Worm (Caenorhabditis elegans) whole organism, young adult: ENCODE results near the gene F11C7.6.
A peak's percentile ranks its signal among the peaks of the same experiment; 100 is the strongest.

Source experiments
- B0336.3 ChIP-seq: fragments of 200-800 bp; sonication (Bioruptor generic); IDR thresholded peaks from 2 replicates; pipeline ENCODE4 v1.3.6; 2022; ENCODE audit warnings: missing genetic modification characterization, missing compliant biosample characterization
- C06A6.2 ChIP-seq: fragments of 200-800 bp; sonication (Bioruptor generic); conservative IDR thresholded peaks from 2 replicates; pipeline ENCODE4 v1.3.6; 2022; ENCODE audit warnings: missing genetic modification characterization, missing compliant biosample characterization
- F23B12.7 ChIP-seq: sonication (generic microtip); optimal IDR thresholded peaks from 2 replicates; lab custom pipeline; 2017; ENCODE audit warnings: missing genetic modification characterization, mild to moderate bottlenecking, missing compliant biosample characterization, antibody characterized with exemption, moderate library complexity; ENCODE audit not compliant: insufficient read depth
- F33H1.4 ChIP-seq: fragments of 200-800 bp; sonication (Bioruptor generic); IDR thresholded peaks from 2 replicates; pipeline ENCODE4 v1.3.6; 2022; ENCODE audit warnings: missing genetic modification reagents, missing genetic modification characterization, missing compliant biosample characterization
- F37B4.10 ChIP-seq: fragments of 200-800 bp; sonication (Bioruptor generic); IDR thresholded peaks from 2 replicates; pipeline ENCODE4 v1.3.6; 2022; ENCODE audit warnings: missing genetic modification characterization, missing compliant biosample characterization
- F57A8.1 ChIP-seq: fragments of 200-800 bp; sonication (Bioruptor generic); optimal IDR thresholded peaks from 2 replicates; lab custom pipeline; 2018; ENCODE audit warnings: mild to moderate bottlenecking, missing genetic modification characterization, moderate library complexity, missing compliant biosample characterization
- K11D2.4 ChIP-seq: fragments of 200-800 bp; sonication (Bioruptor generic); IDR thresholded peaks from 2 replicates; pipeline ENCODE4 v1.3.6; 2022; ENCODE audit warnings: missing genetic modification reagents, missing genetic modification characterization, missing compliant biosample characterization
- T26A5.8 ChIP-seq: sonication (generic microtip); optimal IDR thresholded peaks from 2 replicates; lab custom pipeline; 2016; ENCODE audit warnings: missing genetic modification characterization, missing compliant biosample characterization
- akir-1 ChIP-seq: fragments of 200-800 bp; sonication (Bioruptor generic); optimal IDR thresholded peaks from 2 replicates; lab custom pipeline; 2018; ENCODE audit warnings: mild to moderate bottlenecking, missing genetic modification characterization, moderate library complexity, missing compliant biosample characterization
- ceh-79 ChIP-seq: sonication (generic microtip); optimal IDR thresholded peaks from 2 replicates; lab custom pipeline; 2017; ENCODE audit warnings: mild to moderate bottlenecking, missing genetic modification characterization, missing compliant biosample characterization
- ceh-91 ChIP-seq: fragments of 200-800 bp; sonication (Bioruptor generic); IDR thresholded peaks from 2 replicates; pipeline ENCODE4 v1.3.6; 2022; ENCODE audit warnings: missing genetic modification reagents, missing genetic modification characterization, missing compliant biosample characterization
- gei-17 ChIP-seq: fragments of 200-800 bp; sonication (Bioruptor generic); optimal IDR thresholded peaks from 2 replicates; lab custom pipeline; 2018; ENCODE audit warnings: mild to moderate bottlenecking, missing genetic modification characterization, missing compliant biosample characterization
- him-1 ChIP-seq: sonication (generic microtip); optimal IDR thresholded peaks from 2 replicates; lab custom pipeline; 2016; ENCODE audit warnings: missing genotype, missing genetic modification reagents, missing genetic modification characterization, missing compliant biosample characterization
- hlh-26 ChIP-seq: fragments of 200-800 bp; sonication (Bioruptor generic); conservative IDR thresholded peaks from 2 replicates; pipeline ENCODE4 v1.3.6; 2022; ENCODE audit warnings: missing genetic modification reagents, missing genetic modification characterization, missing compliant biosample characterization
- hmg-1.2 ChIP-seq: fragments of 200-800 bp; sonication (Bioruptor generic); IDR thresholded peaks from 2 replicates; pipeline ENCODE4 v1.3.6; 2022; ENCODE audit warnings: missing genetic modification reagents, missing genetic modification characterization, missing compliant biosample characterization
- let-607 ChIP-seq, 2 experiments: fragments of 200-800 bp in 1 of 2; sonication (Bioruptor generic) in 1 of 2; sonication (generic microtip) in 1 of 2; optimal IDR thresholded peaks; 2 replicates each; lab custom pipeline; 2016 to 2018; ENCODE audit warnings: mild to moderate bottlenecking in 2 of 2, missing compliant biosample characterization in 2 of 2, missing genetic modification characterization in 2 of 2, moderate library complexity in 2 of 2, missing genotype in 1 of 2
- lin-26 ChIP-seq: fragments of 200-800 bp; sonication (Bioruptor generic); IDR thresholded peaks from 2 replicates; pipeline ENCODE4 v1.3.6; 2022; ENCODE audit warnings: missing genetic modification reagents, missing genetic modification characterization, missing compliant biosample characterization
- lin-35 ChIP-seq, 3 experiments: fragments of 150-350 bp in 2 of 3; sonication (generic microtip) in 1 of 3; optimal IDR thresholded peaks; 2 replicates each; lab custom pipeline; 2014 to 2018; ENCODE audit warnings: missing biosample characterization in 3 of 3, missing genetic modification characterization in 3 of 3, missing genetic modification reagents in 3 of 3
- lsl-1 ChIP-seq: fragments of 200-800 bp; sonication (Bioruptor generic); optimal IDR thresholded peaks from 2 replicates; lab custom pipeline; 2018; ENCODE audit warnings: mild to moderate bottlenecking, missing genetic modification characterization, moderate library complexity, missing compliant biosample characterization
- lsy-27 ChIP-seq: sonication (generic microtip); optimal IDR thresholded peaks from 2 replicates; lab custom pipeline; 2017; ENCODE audit warnings: missing genetic modification characterization, mild to moderate bottlenecking, missing compliant biosample characterization, antibody characterized with exemption, missing genotype, borderline replicate concordance; ENCODE audit not compliant: insufficient read depth
- madf-10 ChIP-seq: sonication (generic microtip); optimal IDR thresholded peaks from 2 replicates; lab custom pipeline; 2016; ENCODE audit warnings: mild to moderate bottlenecking, missing genetic modification characterization, missing compliant biosample characterization
- madf-3 ChIP-seq: fragments of 200-800 bp; sonication (Bioruptor generic); IDR thresholded peaks from 2 replicates; pipeline ENCODE4 v1.3.6; 2022; ENCODE audit warnings: missing genetic modification reagents, missing genetic modification characterization, missing compliant biosample characterization
- mxl-1 ChIP-seq: sonication (generic microtip); optimal IDR thresholded peaks from 2 replicates; lab custom pipeline; 2016; ENCODE audit warnings: missing genetic modification characterization, missing compliant biosample characterization
- nhr-179 ChIP-seq: sonication (generic microtip); optimal IDR thresholded peaks from 2 replicates; lab custom pipeline; 2016; ENCODE audit warnings: mild to moderate bottlenecking, missing genetic modification characterization, missing compliant biosample characterization
- nhr-27 ChIP-seq: fragments of 200-800 bp; sonication (Bioruptor generic); optimal IDR thresholded peaks from 2 replicates; lab custom pipeline; 2018; ENCODE audit warnings: mild to moderate bottlenecking, missing genetic modification characterization, moderate library complexity, missing compliant biosample characterization
- nhr-80 ChIP-seq: sonication (generic microtip); optimal IDR thresholded peaks from 2 replicates; lab custom pipeline; 2016; ENCODE audit warnings: missing genetic modification characterization, missing compliant biosample characterization
- rpc-1 ChIP-seq, 2 experiments: fragments of 150-350 bp in 1 of 2; sonication (generic microtip) in 1 of 2; optimal IDR thresholded peaks; 2 replicates each; lab custom pipeline; 2014 to 2018; ENCODE audit warnings: missing biosample characterization in 1 of 2, missing genetic modification characterization in 1 of 2, missing genetic modification reagents in 1 of 2, missing genotype in 1 of 2
- sea-2 ChIP-seq: fragments of 200-800 bp; sonication (Bioruptor generic); IDR thresholded peaks from 2 replicates; pipeline ENCODE4 v1.3.6; 2022; ENCODE audit warnings: missing genetic modification characterization, missing compliant biosample characterization
- snpc-4 ChIP-seq, 5 experiments: fragments of 150-350 bp in 1 of 5; sonication (generic microtip) in 4 of 5; optimal IDR thresholded peaks; 2 replicates each; lab custom pipeline; 2014 to 2018; ENCODE audit warnings: missing genetic modification characterization in 5 of 5, missing biosample characterization in 3 of 5, antibody characterized with exemption in 2 of 5, mild to moderate bottlenecking in 2 of 5, missing compliant biosample characterization in 2 of 5, missing genotype in 2 of 5, moderate library complexity in 2 of 5, missing genetic modification reagents in 1 of 5
- somi-1 ChIP-seq: fragments of 200-800 bp; sonication (Bioruptor generic); optimal IDR thresholded peaks from 2 replicates; lab custom pipeline; 2018; ENCODE audit warnings: mild to moderate bottlenecking, missing genetic modification characterization, missing compliant biosample characterization
- tbx-9 ChIP-seq: sonication (generic microtip); optimal IDR thresholded peaks from 2 replicates; lab custom pipeline; 2016; ENCODE audit warnings: borderline replicate concordance, missing genetic modification characterization, inconsistent platforms, missing compliant biosample characterization
- xnd-1 ChIP-seq: sonication (generic microtip); optimal IDR thresholded peaks from 2 replicates; lab custom pipeline; 2016; ENCODE audit warnings: missing genotype, missing genetic modification reagents, missing genetic modification characterization, missing compliant biosample characterization
- zim-3 ChIP-seq: sonication (generic microtip); optimal IDR thresholded peaks from 2 replicates; lab custom pipeline; 2017; ENCODE audit warnings: mild to moderate bottlenecking, missing genetic modification characterization, moderate library complexity, missing compliant biosample characterization
- ztf-26 ChIP-seq: sonication (generic microtip); optimal IDR thresholded peaks from 2 replicates; lab custom pipeline; 2017; ENCODE audit warnings: missing genetic modification characterization, missing compliant biosample characterization

The F11C7.6 gene

ce11 chrX:17426712-17427111, 25.3 kb downstream of the F11C7.6 start:
- no peak for TF ChIP-seq K11D2.4
- no peak for TF ChIP-seq nhr-27
- no peak for TF ChIP-seq lsl-1 (GFP tag; lab: Kevin White, UChicago)
- no peak for TF ChIP-seq akir-1 (GFP tag; lab: Kevin White, UChicago)
- no peak for TF ChIP-seq T26A5.8

DNA sequence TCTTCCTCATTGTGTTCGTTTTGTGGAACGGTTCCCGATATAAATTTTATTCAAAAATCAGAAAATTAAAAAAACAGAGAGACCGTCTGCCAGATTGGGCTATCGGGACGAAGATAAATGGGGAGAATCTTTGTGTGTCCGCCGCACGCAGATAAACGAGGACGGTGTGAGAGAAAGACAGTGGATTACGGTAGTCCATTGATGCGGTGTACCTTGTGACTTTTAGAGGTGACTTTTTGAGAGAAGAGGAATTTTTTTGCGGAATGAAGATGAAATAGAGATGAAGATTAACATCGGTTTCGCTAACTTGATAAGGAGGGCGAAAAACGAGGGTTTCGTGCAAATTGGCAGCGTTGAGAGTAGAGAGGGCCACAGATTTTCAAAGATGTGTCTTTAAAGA, 26.4 kb downstream of the F11C7.6 start:
- no peak for TF ChIP-seq ceh-79 (tag; lab: Kevin White, UChicago)
- 0 out of 2 replicates have a peak, but pooled peaks have one; percentile 30 for TF ChIP-seq lin-26 (GFP tag; lab: Robert Waterston, UW)
- TF ChIP-seq, all 124 proteins: peak for 1

ce11 chrX:17428803-17429202, 27.4 kb downstream of the F11C7.6 start, which contains the start of gene pbo-6:
pbo-6 (plus strand) TSS chrX:17429042.
- no peak for TF ChIP-seq him-1 (tag; lab: Kevin White, UChicago)
- TF ChIP-seq sea-2 = no peak
- no peak for TF ChIP-seq C06A6.2 (GFP tag; lab: Robert Waterston, UW)
- no peak for TF ChIP-seq lsy-27 (tag; lab: Kevin White, UChicago)
- no peak for TF ChIP-seq tbx-9 (tag; lab: Kevin White, UChicago)
- no peak for TF ChIP-seq nhr-179 (tag; lab: Kevin White, UChicago)
- no peak for TF ChIP-seq F57A8.1 (GFP tag; lab: Kevin White, UChicago)
- TF ChIP-seq F23B12.7 = no peak
- no peak for TF ChIP-seq let-607 (tag; optimal IDR thresholded peaks at IDR 0.05; lab: Kevin White, UChicago)
- no peak for TF ChIP-seq ceh-91
- no peak for TF ChIP-seq B0336.3 (GFP tag; lab: Robert Waterston, UW)
- no peak for TF ChIP-seq lin-35 (GFP tag; optimal IDR thresholded peaks at IDR 0.05; lab: Kevin White, UChicago)
- TF ChIP-seq zim-3 (tag; lab: Kevin White, UChicago) = no peak
- TF ChIP-seq hlh-26 = no peak
- no peak for TF ChIP-seq rpc-1 (optimal IDR thresholded peaks at IDR 0.05; lab: Kevin White, UChicago)
- no peak for TF ChIP-seq rpc-1 (tag; optimal IDR thresholded peaks at IDR 0.05; lab: Kevin White, UChicago)

DNA sequence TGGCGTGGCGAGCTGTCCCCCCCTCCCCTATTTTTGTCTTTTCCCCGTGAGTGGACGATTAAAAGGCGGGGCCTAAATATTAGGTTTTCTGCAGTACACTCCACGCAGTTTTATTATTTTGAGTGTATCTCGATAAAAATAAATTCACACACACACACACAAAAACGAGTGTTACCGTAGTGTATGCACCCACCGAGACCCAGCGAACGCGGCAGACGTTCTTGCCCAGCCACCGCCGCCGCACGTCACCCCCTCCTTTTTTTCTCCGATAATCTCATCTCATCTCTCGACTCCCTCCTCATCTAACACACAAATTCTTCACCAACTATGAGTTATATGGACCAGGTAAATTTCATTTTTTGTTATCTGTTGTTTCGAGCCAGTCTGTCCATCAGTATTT, 32.9 kb downstream of the F11C7.6 start, which contains the start of gene fubl-3:
Gene fubl-3 (plus strand): TSS at position 212 of the 400 bp plus-strand sequence.
- TF ChIP-seq xnd-1 (tag; lab: Kevin White, UChicago) (no peak), somi-1 (GFP tag; lab: Kevin White, UChicago) (no peak), hmg-1.2 (GFP tag; lab: Robert Waterston, UW) (peak; percentile 33; the same call in 1 of the 2 replicates), madf-10 (tag; lab: Kevin White, UChicago) (peak; percentile 57), gei-17 (no peak), F37B4.10 (GFP tag; lab: Robert Waterston, UW) (no peak), rpc-1 (optimal IDR thresholded peaks at IDR 0.05; lab: Kevin White, UChicago) (no peak), rpc-1 (tag; optimal IDR thresholded peaks at IDR 0.05; lab: Kevin White, UChicago) (no peak), snpc-4 (GFP tag; optimal IDR thresholded peaks at IDR 0.05; lab: Kevin White, UChicago) (peak; percentile 17), snpc-4 (tag; optimal IDR thresholded peaks at IDR 0.05; lab: Kevin White, UChicago) (peak in 2 of 4 experiments; percentile 66 to 77), madf-3 (no peak), T26A5.8 (no peak), nhr-80 (tag; lab: Kevin White, UChicago) (peak; percentile 13), mxl-1 (tag; lab: Kevin White, UChicago) (no peak), ztf-26 (tag; lab: Kevin White, UChicago) (no peak), F33H1.4 (GFP tag; lab: Robert Waterston, UW) (peak; percentile 31; the same call in 1 of the 2 replicates)
